Fruit fly (Drosophila melanogaster) whole organism, wandering third instar larva: ENCODE data around the gene COX5BL.
A peak's percentile ranks its signal among the peaks of the same experiment; 100 is the strongest.

Source experiments
- CG32264 ChIP-seq: fragments of 200-800 bp; sonication (Bioruptor generic); optimal IDR thresholded peaks from 2 replicates; lab custom pipeline; 2016; ENCODE audit warnings: missing biosample characterization, missing genetic modification characterization
- CG9705 ChIP-seq: fragments of 200-800 bp; sonication (Bioruptor generic); optimal IDR thresholded peaks from 2 replicates; lab custom pipeline; 2018; ENCODE audit warnings: missing biosample characterization, mild to moderate bottlenecking, missing genetic modification characterization
- CrebA ChIP-seq: fragments of 200-800 bp; sonication (Bioruptor generic); optimal IDR thresholded peaks from 2 replicates; lab custom pipeline; 2016; ENCODE audit warnings: missing biosample characterization, mild to moderate bottlenecking, missing genetic modification characterization, borderline replicate concordance
- Dfd ChIP-seq: fragments of >200 bp; optimal IDR thresholded peaks from 2 replicates; lab custom pipeline; 2017; ENCODE audit warnings: missing biosample characterization, missing genetic modification characterization
- GATAd ChIP-seq: sonication (Bioruptor generic); optimal IDR thresholded peaks from 2 replicates; lab custom pipeline; 2016; ENCODE audit warnings: missing biosample characterization, missing genetic modification characterization
- HLH106 ChIP-seq: fragments of 200-800 bp; optimal IDR thresholded peaks from 3 replicates; lab custom pipeline; 2019; ENCODE audit warnings: missing biosample characterization, mild to moderate bottlenecking, missing genetic modification characterization, moderate library complexity
- Hnf4 ChIP-seq: fragments of 200-800 bp; sonication (Bioruptor generic); optimal IDR thresholded peaks from 2 replicates; lab custom pipeline; 2016; ENCODE audit warnings: missing biosample characterization, mild to moderate bottlenecking, missing genetic modification characterization
- Hr83 ChIP-seq: fragments of 200-300 bp; sonication (Bioruptor generic); optimal IDR thresholded peaks from 2 replicates; lab custom pipeline; 2016; ENCODE audit warnings: missing biosample characterization, mild to moderate bottlenecking, missing genetic modification characterization, moderate library complexity; ENCODE audit not compliant: poor library complexity, severe bottlenecking
- Jra ChIP-seq: sonication (Bioruptor generic); optimal IDR thresholded peaks from 2 replicates; lab custom pipeline; 2016; ENCODE audit warnings: missing biosample characterization, missing genetic modification characterization
- Mio ChIP-seq: sonication (Bioruptor generic); optimal IDR thresholded peaks from 2 replicates; lab custom pipeline; 2016; ENCODE audit warnings: missing biosample characterization, missing genetic modification characterization
- Myc ChIP-seq: fragments of >200 bp; optimal IDR thresholded peaks from 2 replicates; lab custom pipeline; 2017
- OdsH ChIP-seq: fragments of 200-800 bp; sonication (Bioruptor generic); optimal IDR thresholded peaks from 2 replicates; lab custom pipeline; 2016; ENCODE audit warnings: missing biosample characterization, mild to moderate bottlenecking, missing genetic modification characterization
- Rel ChIP-seq, 2 experiments: fragments of 200-800 bp; sonication (Bioruptor generic) in 1 of 2; optimal IDR thresholded peaks; 2 replicates in 1 of 2; 3 replicates in 1 of 2; lab custom pipeline; 2016 to 2019; ENCODE audit warnings: mild to moderate bottlenecking in 2 of 2, missing biosample characterization in 2 of 2, missing genetic modification characterization in 2 of 2, moderate library complexity in 1 of 2
- Vsx2 ChIP-seq: fragments of 200-300, 225-300 bp; sonication (Bioruptor generic); optimal IDR thresholded peaks from 2 replicates; lab custom pipeline; 2018; ENCODE audit warnings: missing biosample characterization, missing genetic modification characterization; ENCODE audit not compliant: partially characterized antibody
- br ChIP-seq: fragments of 200-800 bp; sonication (Bioruptor generic); optimal IDR thresholded peaks from 2 replicates; lab custom pipeline; 2016; ENCODE audit warnings: missing biosample characterization, missing genetic modification characterization
- dl ChIP-seq, 2 experiments: fragments of 175-275, 200-275 bp in 1 of 2; fragments of 200-275 bp in 1 of 2; sonication (Bioruptor generic); optimal IDR thresholded peaks; lab custom pipeline; 2018; ENCODE audit warnings: mild to moderate bottlenecking in 2 of 2, missing biosample characterization in 2 of 2, missing genetic modification characterization in 2 of 2, moderate library complexity in 2 of 2; ENCODE audit not compliant: partially characterized antibody in 2 of 2, insufficient read depth in 1 of 2
- dmrt93B ChIP-seq: fragments of 200-800 bp; sonication (Bioruptor generic); optimal IDR thresholded peaks from 2 replicates; lab custom pipeline; 2018; ENCODE audit warnings: missing biosample characterization, mild to moderate bottlenecking, missing genetic modification characterization
- dsf ChIP-seq: sonication (Bioruptor generic); optimal IDR thresholded peaks from 2 replicates; lab custom pipeline; 2016; ENCODE audit warnings: missing biosample characterization, missing genetic modification characterization, borderline replicate concordance
- ey ChIP-seq: fragments of 200-800 bp; sonication (Bioruptor generic); optimal IDR thresholded peaks from 2 replicates; lab custom pipeline; 2016; ENCODE audit warnings: missing biosample characterization, missing genetic modification characterization
- foxo ChIP-seq, 2 experiments: fragments of 200-800 bp; sonication (Bioruptor generic); optimal IDR thresholded peaks; 2 replicates in 1 of 2; 3 replicates in 1 of 2; lab custom pipeline; 2016 to 2017; ENCODE audit warnings: missing biosample characterization in 2 of 2, missing genetic modification characterization in 2 of 2
- fru ChIP-seq: fragments of 200-800 bp; sonication (Bioruptor generic); optimal IDR thresholded peaks from 3 replicates; lab custom pipeline; 2016; ENCODE audit warnings: missing biosample characterization, mild to moderate bottlenecking, missing genetic modification characterization
- h ChIP-seq: fragments of 200-800 bp; sonication (Bioruptor generic); optimal IDR thresholded peaks from 3 replicates; lab custom pipeline; 2016; ENCODE audit warnings: missing biosample characterization, mild to moderate bottlenecking, missing genetic modification characterization
- jim ChIP-seq: fragments of 175-275, 200-325 bp; sonication (Bioruptor generic); optimal IDR thresholded peaks from 2 replicates; lab custom pipeline; 2016; ENCODE audit warnings: missing biosample characterization, mild to moderate bottlenecking, missing genetic modification characterization
- lola ChIP-seq: fragments of >200 bp; optimal IDR thresholded peaks from 2 replicates; lab custom pipeline; 2017; ENCODE audit warnings: missing biosample characterization, missing genetic modification characterization
- pan ChIP-seq: fragments of >200 bp; optimal IDR thresholded peaks from 2 replicates; lab custom pipeline; 2017
- psq ChIP-seq: fragments of 200-800 bp; sonication (Bioruptor generic); optimal IDR thresholded peaks from 3 replicates; lab custom pipeline; 2017; ENCODE audit warnings: missing biosample characterization, mild to moderate bottlenecking, missing genetic modification characterization, moderate library complexity
- rgr ChIP-seq: fragments of 200-800 bp; sonication (Bioruptor generic); optimal IDR thresholded peaks from 3 replicates; lab custom pipeline; 2016; ENCODE audit warnings: missing biosample characterization, mild to moderate bottlenecking, missing genetic modification characterization
- sage ChIP-seq: fragments of 200-800 bp; sonication (Bioruptor generic); optimal IDR thresholded peaks from 2 replicates; lab custom pipeline; 2016; ENCODE audit warnings: missing biosample characterization, mild to moderate bottlenecking, missing genetic modification characterization
- sv ChIP-seq: fragments of 200-800 bp; sonication (Bioruptor generic); optimal IDR thresholded peaks from 3 replicates; lab custom pipeline; 2016; ENCODE audit warnings: missing biosample characterization, missing genetic modification characterization
- tai ChIP-seq: sonication (Bioruptor generic); optimal IDR thresholded peaks from 2 replicates; lab custom pipeline; 2016; ENCODE audit warnings: missing biosample characterization, missing genetic modification characterization
- usp ChIP-seq: fragments of >200 bp; optimal IDR thresholded peaks from 2 replicates; lab custom pipeline; 2017; ENCODE audit warnings: missing biosample characterization, missing genetic modification characterization
- woc ChIP-seq: sonication (Bioruptor generic); optimal IDR thresholded peaks from 2 replicates; lab custom pipeline; 2016; ENCODE audit warnings: missing biosample characterization, mild to moderate bottlenecking, missing genetic modification characterization

The COX5BL gene

DNA sequence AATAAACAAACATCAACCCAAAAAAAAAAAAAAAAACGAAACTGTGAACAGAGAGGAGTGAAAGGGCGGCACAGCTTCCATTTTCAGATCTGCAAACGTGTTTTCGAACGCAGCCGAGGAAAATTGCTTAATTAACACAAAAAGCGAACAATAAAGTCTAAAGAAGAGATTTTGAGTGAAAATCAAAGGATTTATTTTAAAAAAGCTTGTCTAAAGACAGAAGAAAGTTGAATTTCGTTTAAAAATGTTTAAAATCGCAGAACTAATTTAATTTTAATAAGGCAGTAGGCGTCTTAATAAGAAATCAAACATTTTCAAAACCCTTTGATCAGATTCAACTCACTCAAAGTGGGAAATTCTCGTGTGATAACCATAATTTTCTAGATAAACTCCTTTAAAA, at the start of gene COX5BL:
TSS of gene COX5BL (plus strand) at position 301 of the 400 bp plus-strand sequence.
- TF ChIP-seq sage (no peak), dl (GFP tag; optimal IDR thresholded peaks at IDR 0.05; lab: Kevin White, UChicago; ENCODE audit: insufficient read depth in 1 of 2, partially characterized antibody in 2 of 2) (no peak), lola (GFP tag; lab: Kevin White, UChicago) (no peak), tai (GFP tag; lab: Kevin White, UChicago) (no peak), HLH106 (tag; lab: Kevin White, UChicago) (no peak), OdsH (GFP tag; lab: Kevin White, UChicago) (no peak), Hr83 (GFP tag; lab: Kevin White, UChicago) (no peak), Dfd (GFP tag; lab: Kevin White, UChicago) (no peak), GATAd (GFP tag; lab: Kevin White, UChicago) (no peak), br (GFP tag; lab: Kevin White, UChicago) (no peak), ey (GFP tag; lab: Kevin White, UChicago) (no peak), Vsx2 (GFP tag; lab: Kevin White, UChicago) (no peak), fru (GFP tag; lab: Kevin White, UChicago) (no peak), rgr (GFP tag; lab: Kevin White, UChicago) (no peak)

dm6 chr2L:6513948-6514347, 45.3 kb upstream of the COX5BL start:
- TF ChIP-seq sage (no peak), Hr83 (GFP tag; lab: Kevin White, UChicago) (no peak), Jra (GFP tag; lab: Kevin White, UChicago) (no peak), OdsH (GFP tag; lab: Kevin White, UChicago) (no peak), fru (GFP tag; lab: Kevin White, UChicago) (no peak), Myc (lab: Kevin White, UChicago) (no peak), usp (no peak), Rel (GFP tag; optimal IDR thresholded peaks at IDR 0.05; lab: Kevin White, UChicago) (no peak), Rel (tag; optimal IDR thresholded peaks at IDR 0.05; lab: Kevin White, UChicago) (no peak), dsf (GFP tag; lab: Kevin White, UChicago) (no peak), jim (GFP tag; lab: Kevin White, UChicago) (no peak), foxo (GFP tag; optimal IDR thresholded peaks at IDR 0.05; lab: Kevin White, UChicago) (no peak), CG9705 (GFP tag; lab: Kevin White, UChicago) (no peak), HLH106 (tag; lab: Kevin White, UChicago) (no peak), pan (lab: Kevin White, UChicago) (no peak), woc (no peak), CG32264 (GFP tag; lab: Kevin White, UChicago) (no peak), GATAd (GFP tag; lab: Kevin White, UChicago) (no peak), Vsx2 (GFP tag; lab: Kevin White, UChicago) (no peak), Hnf4 (GFP tag; lab: Kevin White, UChicago) (no peak)

DNA sequence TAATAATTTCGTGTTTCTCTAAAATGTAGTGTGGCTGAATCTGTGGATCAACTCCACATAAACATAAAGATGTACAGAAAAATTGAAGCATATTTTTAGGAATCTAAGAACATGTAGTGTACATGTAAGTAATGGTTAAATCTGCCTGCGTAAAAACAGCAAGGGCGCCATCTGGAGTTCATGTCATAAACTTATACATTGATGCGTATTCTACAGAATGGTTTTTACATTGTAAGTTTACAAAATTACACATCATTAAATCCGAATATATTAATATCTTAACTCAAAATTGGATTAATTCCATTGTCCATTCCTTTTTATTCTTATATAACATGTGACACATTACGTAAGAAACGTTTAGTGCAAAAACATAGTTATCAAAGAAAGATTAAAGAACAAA, 32.2 kb upstream of the COX5BL start:
- TF ChIP-seq Myc (lab: Kevin White, UChicago) (peak; percentile 64), jim (GFP tag; lab: Kevin White, UChicago) (no peak), dl (GFP tag; optimal IDR thresholded peaks at IDR 0.05; lab: Kevin White, UChicago; ENCODE audit: insufficient read depth in 1 of 2, partially characterized antibody in 2 of 2) (no peak), Mio (GFP tag; lab: Kevin White, UChicago) (no peak), ey (GFP tag; lab: Kevin White, UChicago) (no peak), CrebA (GFP tag; lab: Kevin White, UChicago) (no peak), h (GFP tag; lab: Kevin White, UChicago) (peak; percentile 11), br (GFP tag; lab: Kevin White, UChicago) (no peak), lola (GFP tag; lab: Kevin White, UChicago) (no peak), dmrt93B (GFP tag; lab: Kevin White, UChicago) (no peak), Hr83 (GFP tag; lab: Kevin White, UChicago) (peak; percentile 16), sv (GFP tag; lab: Kevin White, UChicago) (no peak), psq (GFP tag; lab: Kevin White, UChicago) (no peak)
